Worm (Caenorhabditis elegans) whole organism, early embryonic: ENCODE measurements around the gene glrx-5.

ENCODE experiments used
- B0310.2 ChIP-seq: sonication (generic microtip); optimal IDR thresholded peaks from 2 replicates; lab custom pipeline; 2016; ENCODE audit warnings: mild to moderate bottlenecking, missing genetic modification characterization, missing compliant biosample characterization
- F13C5.2 ChIP-seq: sonication (generic microtip); optimal IDR thresholded peaks from 2 replicates; lab custom pipeline; 2017; ENCODE audit warnings: mild to moderate bottlenecking, missing genetic modification characterization, inconsistent platforms, missing compliant biosample characterization
- aly-1 ChIP-seq: sonication (generic microtip); optimal IDR thresholded peaks from 2 replicates; lab custom pipeline; 2016; ENCODE audit warnings: missing genetic modification characterization, missing compliant biosample characterization
- ama-1 ChIP-seq: fragments of 150-350 bp; optimal IDR thresholded peaks from 2 replicates; lab custom pipeline; 2014
- ceh-13 ChIP-seq: fragments of 200-800 bp; sonication (Bioruptor generic); optimal IDR thresholded peaks from 2 replicates; lab custom pipeline; 2018; ENCODE audit warnings: mild to moderate bottlenecking, missing genetic modification characterization, missing compliant biosample characterization
- ceh-36 ChIP-seq: sonication (generic microtip); optimal IDR thresholded peaks from 2 replicates; lab custom pipeline; 2016; ENCODE audit warnings: missing genetic modification characterization, inconsistent platforms, missing compliant biosample characterization
- ets-7 ChIP-seq: sonication (generic microtip); optimal IDR thresholded peaks from 2 replicates; lab custom pipeline; 2016; ENCODE audit warnings: missing genotype, missing genetic modification characterization, missing compliant biosample characterization
- flt-1 ChIP-seq: fragments of 200-800 bp; sonication (Bioruptor generic); IDR thresholded peaks from 2 replicates; pipeline ENCODE4 v1.3.6; 2022; ENCODE audit warnings: missing genetic modification characterization, missing compliant biosample characterization
- hmbx-1 ChIP-seq: sonication (generic microtip); optimal IDR thresholded peaks from 2 replicates; lab custom pipeline; 2016; ENCODE audit warnings: mild to moderate bottlenecking, missing genetic modification characterization, missing compliant biosample characterization
- hmg-4 ChIP-seq: fragments of 200-800 bp; sonication (Bioruptor generic); optimal IDR thresholded peaks from 2 replicates; lab custom pipeline; 2018; ENCODE audit warnings: mild to moderate bottlenecking, missing genetic modification characterization, missing compliant biosample characterization
- hnd-1 ChIP-seq: sonication (generic microtip); optimal IDR thresholded peaks from 2 replicates; lab custom pipeline; 2016; ENCODE audit warnings: missing genetic modification characterization, missing compliant biosample characterization
- pes-1 ChIP-seq: fragments of 200-800 bp; sonication (Bioruptor generic); IDR thresholded peaks from 2 replicates; pipeline ENCODE4 v1.3.6; 2022; ENCODE audit warnings: missing genetic modification reagents, missing genetic modification characterization, missing compliant biosample characterization
- scrt-1 ChIP-seq: fragments of 200-800 bp; sonication (Bioruptor generic); IDR thresholded peaks from 2 replicates; pipeline ENCODE4 v1.3.6; 2022; ENCODE audit warnings: missing genetic modification characterization, missing compliant biosample characterization
- sea-1 ChIP-seq: fragments of 200-800 bp; sonication (Bioruptor generic); conservative IDR thresholded peaks from 2 replicates; pipeline ENCODE4 v1.3.6; 2022; ENCODE audit warnings: missing genetic modification characterization, missing compliant biosample characterization
- tbx-11 ChIP-seq: fragments of 200-800 bp; sonication (Bioruptor generic); IDR thresholded peaks from 2 replicates; pipeline ENCODE4 v1.3.6; 2022; ENCODE audit warnings: missing genetic modification characterization, missing compliant biosample characterization
- tbx-37 ChIP-seq: fragments of 200-800 bp; sonication (Bioruptor generic); conservative IDR thresholded peaks from 2 replicates; pipeline ENCODE4 v1.3.6; 2022; ENCODE audit warnings: missing genetic modification reagents, missing genetic modification characterization, missing compliant biosample characterization
- tra-4 ChIP-seq: sonication (generic microtip); optimal IDR thresholded peaks from 2 replicates; lab custom pipeline; 2017; ENCODE audit warnings: missing genetic modification characterization, missing compliant biosample characterization

Gene glrx-5

DNA sequence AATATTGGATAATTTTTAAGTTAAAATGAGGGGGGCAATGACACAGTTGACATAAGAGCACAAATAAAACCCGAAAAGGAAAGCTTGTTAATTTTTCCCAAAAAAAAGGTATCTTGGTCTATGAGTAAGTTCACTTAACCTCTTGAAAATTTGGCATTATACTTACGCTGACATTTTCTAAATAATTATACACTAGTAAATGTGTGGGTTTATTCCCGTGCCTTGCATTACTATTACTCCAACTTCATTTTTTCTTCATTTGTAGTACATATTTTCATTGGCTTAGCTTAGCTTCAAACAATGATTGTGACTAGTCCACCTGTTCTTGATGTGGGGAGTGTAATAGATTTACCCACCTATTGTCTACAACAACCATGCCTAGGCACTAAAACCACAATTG lies 14.4 kb downstream of the glrx-5 start, which contains the start of gene Y75B8A.34:
Gene Y75B8A.34 (plus strand): TSS at position 301 of the 400 bp plus-strand sequence.
- TF ChIP-seq pes-1 (GFP tag; lab: Robert Waterston, UW) (no peak), B0310.2 (tag; lab: Kevin White, UChicago) (no peak), tra-4 (tag; lab: Kevin White, UChicago) (no peak), hmbx-1 (tag; lab: Kevin White, UChicago) (no peak), scrt-1 (GFP tag; lab: Robert Waterston, UW) (no peak), flt-1 (no peak), hmg-4 (GFP tag; lab: Kevin White, UChicago) (no peak), F13C5.2 (tag; lab: Kevin White, UChicago) (no peak), tbx-37 (no peak)

- TF ChIP-seq ceh-13 (no peak), flt-1 (no peak), ets-7 (tag; lab: Kevin White, UChicago) (no peak), ceh-36 (tag; lab: Kevin White, UChicago) (no peak), hmbx-1 (tag; lab: Kevin White, UChicago) (no peak)
Observed at ce11 chrIII:12358461-12358860, 15.2 kb downstream of the glrx-5 start, which contains the start of gene Y75B8A.32. Gene Y75B8A.32, minus strand, starts transcription at chrIII:12358561.

- TF ChIP-seq ceh-36 (tag; lab: Kevin White, UChicago) (no peak), tbx-37 (no peak), scrt-1 (GFP tag; lab: Robert Waterston, UW) (no peak), ceh-13 (no peak), tbx-11 (no peak), hmg-4 (GFP tag; lab: Kevin White, UChicago) (no peak), pes-1 (GFP tag; lab: Robert Waterston, UW) (no peak), flt-1 (no peak), hnd-1 (tag; lab: Kevin White, UChicago) (no peak), ets-7 (tag; lab: Kevin White, UChicago) (no peak), aly-1 (tag; lab: Kevin White, UChicago) (no peak), ama-1 (lab: Kevin White, UChicago) (no peak), B0310.2 (tag; lab: Kevin White, UChicago) (no peak), hmbx-1 (tag; lab: Kevin White, UChicago) (no peak), sea-1 (GFP tag; lab: Robert Waterston, UW) (no peak), F13C5.2 (tag; lab: Kevin White, UChicago) (no peak), tra-4 (tag; lab: Kevin White, UChicago) (no peak)
Observed at ce11 chrIII:12356588-12356987, 17.1 kb downstream of the glrx-5 start.

DNA sequence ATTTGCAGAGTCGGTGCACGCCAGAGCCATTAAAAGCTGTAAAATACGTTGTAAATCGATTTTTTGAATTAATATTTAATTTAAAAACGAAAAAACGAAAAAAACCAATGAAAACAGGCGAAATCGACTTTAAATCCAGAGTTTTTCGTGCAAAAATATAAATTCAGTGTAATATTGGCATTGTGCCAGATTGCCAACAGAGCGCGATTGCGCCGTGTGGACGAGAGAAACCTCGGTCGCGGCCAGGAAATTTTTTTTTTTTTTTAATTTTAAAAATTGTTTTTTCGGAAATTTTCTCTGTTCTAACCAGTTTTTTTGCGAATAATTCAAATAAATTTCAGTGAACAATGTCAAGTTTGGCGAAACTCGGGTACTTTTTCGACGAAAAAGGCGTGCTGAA lies 22.4 kb downstream of the glrx-5 start, which contains the start of the genes pph-4.1 and Y75B8A.31:
Gene pph-4.1 (minus strand): TSS at position 36 of the 400 bp plus-strand sequence.
Gene Y75B8A.31 (plus strand): TSS at position 342 of the 400 bp plus-strand sequence.
- TF ChIP-seq pes-1 (GFP tag; lab: Robert Waterston, UW) (peak; percentile 74), flt-1 (peak; percentile 48; the same call in 1 of the 2 replicates), F13C5.2 (tag; lab: Kevin White, UChicago) (peak; percentile 10), ets-7 (tag; lab: Kevin White, UChicago) (no peak), hnd-1 (tag; lab: Kevin White, UChicago) (no peak), hmbx-1 (tag; lab: Kevin White, UChicago) (no peak), sea-1 (GFP tag; lab: Robert Waterston, UW) (0 out of 2 replicates have a peak, but pooled peaks have one; percentile 26), hmg-4 (GFP tag; lab: Kevin White, UChicago) (no peak), scrt-1 (GFP tag; lab: Robert Waterston, UW) (0 out of 2 replicates have a peak, but pooled peaks have one; percentile 13), tbx-37 (peak; percentile 87), tra-4 (tag; lab: Kevin White, UChicago) (no peak), ama-1 (lab: Kevin White, UChicago) (no peak), B0310.2 (tag; lab: Kevin White, UChicago) (no peak), aly-1 (tag; lab: Kevin White, UChicago) (no peak), ceh-36 (tag; lab: Kevin White, UChicago) (no peak), tbx-11 (peak; percentile 52; the same call in 1 of the 2 replicates), ceh-13 (peak; percentile 0)

- no peak for TF ChIP-seq ets-7 (tag; lab: Kevin White, UChicago)
Observed at ce11 chrIII:12349027-12349426, 24.6 kb downstream of the glrx-5 start.

DNA sequence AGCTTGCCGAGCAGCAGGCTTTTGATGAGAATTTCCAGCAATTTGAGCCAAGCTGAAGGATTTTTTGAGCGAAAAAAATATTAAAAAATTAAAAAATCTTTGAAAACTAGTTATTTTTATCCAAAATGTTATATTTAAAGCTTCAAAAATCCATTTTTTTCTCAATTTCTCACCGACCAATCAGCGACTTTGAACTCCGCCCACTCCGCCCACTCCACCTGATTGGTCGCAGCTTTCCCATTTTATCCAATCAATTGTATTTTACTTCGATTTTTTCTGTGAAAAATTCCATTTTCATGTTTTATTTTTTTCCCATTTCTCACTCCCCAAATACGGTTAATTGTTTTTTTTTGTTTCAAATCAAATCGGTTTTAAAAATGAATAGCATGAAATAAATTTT lies 28.7 kb downstream of the glrx-5 start:
- TF ChIP-seq tbx-11 (no peak), F13C5.2 (tag; lab: Kevin White, UChicago) (no peak), ceh-13 (no peak), ets-7 (tag; lab: Kevin White, UChicago) (no peak), aly-1 (tag; lab: Kevin White, UChicago) (no peak), hmbx-1 (tag; lab: Kevin White, UChicago) (no peak), scrt-1 (GFP tag; lab: Robert Waterston, UW) (no peak), sea-1 (GFP tag; lab: Robert Waterston, UW) (no peak), hnd-1 (tag; lab: Kevin White, UChicago) (no peak), tbx-37 (no peak), flt-1 (no peak), ama-1 (lab: Kevin White, UChicago) (no peak)

ce11 chrIII:12335400-12335994 lies 38.2 kb downstream of the glrx-5 start:
- TF ChIP-seq ceh-13, result no peak
- no peak for TF ChIP-seq ama-1 (lab: Kevin White, UChicago)
- no peak for TF ChIP-seq tra-4 (tag; lab: Kevin White, UChicago)
- TF ChIP-seq tbx-11, result no peak
- no peak for TF ChIP-seq tbx-37
- TF ChIP-seq flt-1, result no peak
- TF ChIP-seq scrt-1 (GFP tag; lab: Robert Waterston, UW), result no peak
- no peak for TF ChIP-seq sea-1 (GFP tag; lab: Robert Waterston, UW)
- no peak for TF ChIP-seq hmg-4 (GFP tag; lab: Kevin White, UChicago)
- no peak for TF ChIP-seq ceh-36 (tag; lab: Kevin White, UChicago)
- no peak for TF ChIP-seq aly-1 (tag; lab: Kevin White, UChicago)
- no peak for TF ChIP-seq hmbx-1 (tag; lab: Kevin White, UChicago)
- no peak for TF ChIP-seq F13C5.2 (tag; lab: Kevin White, UChicago)
- TF ChIP-seq hnd-1 (tag; lab: Kevin White, UChicago), result no peak
- TF ChIP-seq ets-7 (tag; lab: Kevin White, UChicago), result no peak
- TF ChIP-seq pes-1 (GFP tag; lab: Robert Waterston, UW), result no peak
- no peak for TF ChIP-seq B0310.2 (tag; lab: Kevin White, UChicago)
